Fruit fly (Drosophila melanogaster): ENCODE measurements around the gene CG31787.

CG31787 gene

DNA sequence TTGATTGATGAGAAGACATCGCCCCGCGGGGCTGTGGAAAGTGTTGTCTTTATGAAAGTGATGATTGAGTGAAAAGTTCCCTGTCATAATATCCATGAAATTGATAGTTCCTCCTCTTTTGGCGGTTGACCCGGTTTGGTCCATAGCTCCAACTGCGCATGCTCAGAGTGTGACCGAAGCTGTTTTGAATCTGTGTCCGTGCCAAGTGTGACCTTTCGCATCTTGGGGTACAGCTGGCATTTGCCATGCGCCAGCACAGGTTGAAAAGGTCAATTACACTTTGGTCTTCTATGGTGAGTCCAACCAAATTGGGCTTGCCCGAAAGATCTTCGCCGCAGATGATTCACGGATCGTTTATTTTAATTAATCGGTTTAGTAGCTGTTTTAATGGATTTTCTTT is 35.4 kb upstream of the CG31787 start:
- TF ChIP-seq ewg (GFP tag; optimal IDR thresholded peaks at IDR 0.05) = peak; percentile 81
- no peak for TF ChIP-seq CG17912 (GFP tag; optimal IDR thresholded peaks at IDR 0.05)
- TF ChIP-seq Six4 (GFP tag; optimal IDR thresholded peaks at IDR 0.05) = no peak
- TF ChIP-seq ro (GFP tag; IDR thresholded peaks at IDR 0.05) = no peak
- peak; percentile 49 for TF ChIP-seq gfzf (GFP tag; optimal IDR thresholded peaks at IDR 0.05)
- TF ChIP-seq CG7357 (GFP tag; IDR thresholded peaks at IDR 0.05) = no peak
- no peak for TF ChIP-seq Rx (GFP tag; IDR thresholded peaks at IDR 0.05)
- no peak for TF ChIP-seq Hmx (GFP tag; optimal IDR thresholded peaks at IDR 0.05)
- TF ChIP-seq E2f2 (GFP tag; IDR thresholded peaks at IDR 0.05) = no peak
- no peak for TF ChIP-seq Xrp1 (GFP tag; IDR thresholded peaks at IDR 0.05)
- no peak for TF ChIP-seq fd96Cb (tag; optimal IDR thresholded peaks at IDR 0.05)
- TF ChIP-seq Hr78 (GFP tag; optimal IDR thresholded peaks at IDR 0.05) = peak in 1 of 2 experiments; percentile 67
- no peak for TF ChIP-seq zen (tag; optimal IDR thresholded peaks at IDR 0.05)
- TF ChIP-seq vvl (GFP tag; IDR thresholded peaks at IDR 0.05) = no peak
- TF ChIP-seq CG6689 (GFP tag; IDR thresholded peaks at IDR 0.05) = no peak
- TF ChIP-seq Spps (tag; optimal IDR thresholded peaks at IDR 0.05) = no peak
- TF ChIP-seq dan (GFP tag; IDR thresholded peaks at IDR 0.05) = no peak
- no peak for TF ChIP-seq bbx (GFP tag; IDR thresholded peaks at IDR 0.05; ENCODE audit: partially characterized antibody)
- TF ChIP-seq CG33557 (GFP tag; optimal IDR thresholded peaks at IDR 0.05) = no peak
- TF ChIP-seq zf30C (GFP tag; optimal IDR thresholded peaks at IDR 0.05) = no peak
- TF ChIP-seq CG8089 (GFP tag; optimal IDR thresholded peaks at IDR 0.05) = no peak
- no peak for TF ChIP-seq kni (GFP tag; optimal IDR thresholded peaks at IDR 0.05)
- TF ChIP-seq stwl (tag; optimal IDR thresholded peaks at IDR 0.05) = peak; percentile 98
- TF ChIP-seq CG2120 (GFP tag; optimal IDR thresholded peaks at IDR 0.05) = no peak
- no peak for TF ChIP-seq Sox102F (GFP tag; optimal IDR thresholded peaks at IDR 0.05)
- TF ChIP-seq pita (GFP tag; optimal IDR thresholded peaks at IDR 0.05) = no peak
- no peak for TF ChIP-seq CG34376 (GFP tag; optimal IDR thresholded peaks at IDR 0.05)
- TF ChIP-seq CG1233 (GFP tag; optimal IDR thresholded peaks at IDR 0.05) = no peak
- TF ChIP-seq CG34224 (GFP tag; IDR thresholded peaks at IDR 0.05; ENCODE audit: partially characterized antibody) = 0 out of 3 replicates have a peak, but pooled peaks have one; percentile 11
- peak; percentile 67 for TF ChIP-seq CG11504 (tag; optimal IDR thresholded peaks at IDR 0.05)
- no peak for TF ChIP-seq maf-S (GFP tag; optimal IDR thresholded peaks at IDR 0.05)
- no peak for TF ChIP-seq chn (GFP tag; optimal IDR thresholded peaks at IDR 0.05)
- TF ChIP-seq CG8924 (tag; optimal IDR thresholded peaks at IDR 0.05) = no peak
- 0 out of 2 replicates have a peak, but pooled peaks have one; percentile 9 for TF ChIP-seq Scr (GFP tag; IDR thresholded peaks at IDR 0.05; ENCODE audit: partially characterized antibody)
- TF ChIP-seq Ravus (GFP tag; IDR thresholded peaks at IDR 0.05) = no peak
- no peak for TF ChIP-seq grau (tag; optimal IDR thresholded peaks at IDR 0.05)
- no peak for TF ChIP-seq Bteb2 (GFP tag; optimal IDR thresholded peaks at IDR 0.05)
- no peak for TF ChIP-seq odd (GFP tag; optimal IDR thresholded peaks at IDR 0.05)
- TF ChIP-seq Camta (GFP tag; optimal IDR thresholded peaks at IDR 0.05) = no peak
- no peak for TF ChIP-seq CG12769 (tag; optimal IDR thresholded peaks at IDR 0.05)
- TF ChIP-seq CG18262 (tag; optimal IDR thresholded peaks at IDR 0.05) = no peak
- peak; percentile 67; the same call in 1 of the 3 replicates for TF ChIP-seq CG2199 (GFP tag; IDR thresholded peaks at IDR 0.05)
- TF ChIP-seq CG15514 (GFP tag; optimal IDR thresholded peaks at IDR 0.05) = no peak
- TF ChIP-seq ac (GFP tag; optimal IDR thresholded peaks at IDR 0.05) = no peak
- TF ChIP-seq pb (GFP tag; optimal IDR thresholded peaks at IDR 0.05) = no peak
- no peak for TF ChIP-seq Ada2b (GFP tag; IDR thresholded peaks at IDR 0.05)
- no peak for TF ChIP-seq CG30403 (GFP tag; optimal IDR thresholded peaks at IDR 0.05)
- TF ChIP-seq gcm (GFP tag; optimal IDR thresholded peaks at IDR 0.05) = no peak
- TF ChIP-seq croc (GFP tag; conservative IDR thresholded peaks at IDR 0.05) = no peak
- no peak for TF ChIP-seq cas (GFP tag; IDR thresholded peaks at IDR 0.05)
- TF ChIP-seq CG11085 (GFP tag; IDR thresholded peaks at IDR 0.05) = no peak

Measured in whole organism, embryonic.